Fruit fly (Drosophila melanogaster): ENCODE results near the gene bves.

Gene bves

DNA sequence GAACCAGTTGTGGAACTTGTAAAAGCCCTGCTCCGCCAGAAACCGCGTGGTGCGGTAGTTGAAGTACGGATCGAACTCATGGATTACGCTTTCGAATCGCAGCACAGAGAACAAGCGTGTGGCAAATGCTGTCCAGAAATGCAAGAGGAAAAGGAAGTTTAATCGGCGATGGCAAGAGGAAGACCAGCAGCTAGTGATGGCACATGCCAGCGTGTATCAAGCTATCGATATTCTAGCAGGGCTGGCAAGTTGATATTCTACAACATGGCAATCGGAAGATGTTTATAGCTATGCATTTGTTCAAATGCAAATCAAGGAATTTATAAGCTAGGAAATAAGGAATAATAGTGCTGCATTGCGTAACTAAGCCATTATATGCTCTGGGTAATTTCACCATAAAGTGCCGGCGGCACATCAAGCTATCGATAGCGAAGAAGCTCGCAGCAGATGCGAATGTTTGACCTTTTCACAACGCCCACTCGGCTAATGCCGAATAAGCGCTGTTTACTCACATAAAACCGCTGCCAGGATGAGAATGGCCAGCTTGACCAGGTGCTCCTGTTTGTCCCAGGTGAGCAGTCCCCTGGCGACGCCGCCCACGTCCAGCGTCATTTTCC lies 556 bp upstream of the bves start (continued):
- TF ChIP-seq CG7928 (GFP tag; optimal IDR thresholded peaks at IDR 0.05), result peak; percentile 89
- TF ChIP-seq CG10543 (GFP tag; optimal IDR thresholded peaks at IDR 0.05), result peak; percentile 87
- TF ChIP-seq CkIIα-i1 (GFP tag; IDR thresholded peaks at IDR 0.05), result no peak
- TF ChIP-seq Dp (GFP tag; optimal IDR thresholded peaks at IDR 0.05), result peak; percentile 26
- TF ChIP-seq Taf1 (GFP tag; IDR thresholded peaks at IDR 0.05), result peak; percentile 42; the same call in 1 of the 2 replicates
- peak; percentile 84 for TF ChIP-seq CG6813 (GFP tag; optimal IDR thresholded peaks at IDR 0.05)
- TF ChIP-seq eve (GFP tag; optimal IDR thresholded peaks at IDR 0.05), result no peak
- no peak for TF ChIP-seq h (optimal IDR thresholded peaks at IDR 0.05)
- peak; percentile 44 for TF ChIP-seq Adf1 (GFP tag; IDR thresholded peaks at IDR 0.05)
- TF ChIP-seq tup (GFP tag; optimal IDR thresholded peaks at IDR 0.05), result no peak
- TF ChIP-seq zfh1 (GFP tag; IDR thresholded peaks at IDR 0.05), result peak; percentile 76; the same call in 2 of the 3 replicates
- TF ChIP-seq salm (tag; optimal IDR thresholded peaks at IDR 0.05), result peak; percentile 60
- peak; percentile 34 for TF ChIP-seq CG4282 (GFP tag; optimal IDR thresholded peaks at IDR 0.05)
- TF ChIP-seq Lhr (GFP tag; optimal IDR thresholded peaks at IDR 0.05), result peak; percentile 61
- TF ChIP-seq CG7357 (GFP tag; IDR thresholded peaks at IDR 0.05), result 0 out of 3 replicates have a peak, but pooled peaks have one; percentile 31
- TF ChIP-seq CG31224 (GFP tag; IDR thresholded peaks at IDR 0.05), result peak; percentile 37; the same call in 1 of the 2 replicates
- no peak for TF ChIP-seq CG8478 (optimal IDR thresholded peaks at IDR 0.05)
- TF ChIP-seq Ets65A (GFP tag), result peak; percentile 96
- TF ChIP-seq CG14014 (GFP tag; IDR thresholded peaks at IDR 0.05), result peak; percentile 77
- peak; percentile 49; the same call in 1 of the 2 replicates for TF ChIP-seq seq (GFP tag; IDR thresholded peaks at IDR 0.05)
- 0 out of 2 replicates have a peak, but pooled peaks have one; percentile 26 for TF ChIP-seq CG10321 (GFP tag; IDR thresholded peaks at IDR 0.05)
- no peak; the same call in 2 of the 3 replicates for TF ChIP-seq zen2 (GFP tag; IDR thresholded peaks at IDR 0.05; ENCODE audit: partially characterized antibody)
- TF ChIP-seq sens (GFP tag), result peak; percentile 92
- TF ChIP-seq Deaf1 (tag; optimal IDR thresholded peaks at IDR 0.05), result peak; percentile 3
- peak; percentile 70 for TF ChIP-seq fu2 (GFP tag; optimal IDR thresholded peaks at IDR 0.05)
- TF ChIP-seq CG13424 (tag; optimal IDR thresholded peaks at IDR 0.05), result peak; percentile 35
- peak; percentile 48 for TF ChIP-seq CG10979 (tag; optimal IDR thresholded peaks at IDR 0.05)
- no peak for TF ChIP-seq tx (GFP tag; optimal IDR thresholded peaks at IDR 0.05)
- TF ChIP-seq CG13894 (tag; optimal IDR thresholded peaks at IDR 0.05), result peak; percentile 68
- TF ChIP-seq CG8765 (GFP tag; IDR thresholded peaks at IDR 0.05), result peak; percentile 45
- TF ChIP-seq cg (GFP tag; optimal IDR thresholded peaks at IDR 0.05), result no peak
- TF ChIP-seq peb (GFP tag; IDR thresholded peaks at IDR 0.05), result peak; percentile 18; the same call in 1 of the 2 replicates
- TF ChIP-seq HLH3B (GFP tag; IDR thresholded peaks at IDR 0.05), result peak; percentile 54; the same call in 1 of the 2 replicates
- TF ChIP-seq ken (GFP tag; IDR thresholded peaks at IDR 0.05), result peak; percentile 74; the same call in 2 of the 3 replicates
- peak; percentile 66 for TF ChIP-seq grau (tag; optimal IDR thresholded peaks at IDR 0.05)
- TF ChIP-seq fd102C (GFP tag; optimal IDR thresholded peaks at IDR 0.05), result peak; percentile 33
- peak; percentile 64 for TF ChIP-seq CG31441 (GFP tag; IDR thresholded peaks at IDR 0.05)
- peak; percentile 93 for TF ChIP-seq ci (GFP tag; IDR thresholded peaks at IDR 0.05)
- TF ChIP-seq ro (GFP tag; IDR thresholded peaks at IDR 0.05), result no peak
- peak; percentile 55; the same call in 1 of the 2 replicates for TF ChIP-seq CG4360 (GFP tag; IDR thresholded peaks at IDR 0.05)
- TF ChIP-seq chn (GFP tag; optimal IDR thresholded peaks at IDR 0.05), result peak; percentile 38
- peak; percentile 88 for TF ChIP-seq Dref (GFP tag; IDR thresholded peaks at IDR 0.05)
- TF ChIP-seq so (GFP tag; IDR thresholded peaks at IDR 0.05), result peak; percentile 76
- TF ChIP-seq H2.0 (GFP tag; IDR thresholded peaks at IDR 0.05), result peak; percentile 70
- peak; percentile 77; the same call in 1 of the 2 replicates for TF ChIP-seq CG11085 (GFP tag; IDR thresholded peaks at IDR 0.05)
- peak; percentile 89 for TF ChIP-seq lab (GFP tag; optimal IDR thresholded peaks at IDR 0.05)
- peak; percentile 67 for TF ChIP-seq CG18764 (GFP tag; optimal IDR thresholded peaks at IDR 0.05)
- TF ChIP-seq nau (GFP tag; optimal IDR thresholded peaks at IDR 0.05), result peak; percentile 84
- no peak for TF ChIP-seq Trl (optimal IDR thresholded peaks at IDR 0.05)
- peak; percentile 72 for TF ChIP-seq Trl (GFP tag; optimal IDR thresholded peaks at IDR 0.05)
- peak; percentile 82 for TF ChIP-seq Opbp (GFP tag; IDR thresholded peaks at IDR 0.05; ENCODE audit: partially characterized antibody)

Data from whole organism, embryonic.